Worm (Caenorhabditis elegans) whole organism, young adult: Measurements from ENCODE around the gene unc-78.
"Not testable (repeated sequence)": the region's sequence is repeated elsewhere in the genome, so short reads cannot be mapped to it uniquely, and the experiment has no call there.

Experiments used
- B0035.1 ChIP-seq: sonication (generic microtip); optimal IDR thresholded peaks from 2 replicates; lab custom pipeline; 2016; ENCODE audit warnings: missing genetic modification characterization, mild to moderate bottlenecking, missing compliant biosample characterization, missing genotype, missing genetic modification reagents
- F37B4.10 ChIP-seq: fragments of 200-800 bp; sonication (Bioruptor generic); IDR thresholded peaks from 2 replicates; pipeline ENCODE4 v1.3.6; 2022; ENCODE audit warnings: missing genetic modification characterization, missing compliant biosample characterization
- ekl-4 ChIP-seq: fragments of 200-800 bp; sonication (Bioruptor generic); IDR thresholded peaks from 2 replicates; pipeline ENCODE4 v1.3.6; 2022; ENCODE audit warnings: missing genetic modification reagents, missing genetic modification characterization, missing compliant biosample characterization
- him-1 ChIP-seq: sonication (generic microtip); optimal IDR thresholded peaks from 2 replicates; lab custom pipeline; 2016; ENCODE audit warnings: missing genotype, missing genetic modification reagents, missing genetic modification characterization, missing compliant biosample characterization
- hmg-20 ChIP-seq: fragments of 200-800 bp; sonication (Bioruptor generic); IDR thresholded peaks from 2 replicates; pipeline ENCODE4 v1.3.6; 2022; ENCODE audit warnings: missing genetic modification reagents, missing genetic modification characterization, missing compliant biosample characterization
- pha-4 ChIP-seq: fragments of 150-350 bp; sonication (generic microtip); optimal IDR thresholded peaks from 2 replicates; lab custom pipeline; 2014; ENCODE audit warnings: missing biosample characterization, missing genetic modification reagents, missing genetic modification characterization
- sea-2 ChIP-seq: fragments of 200-800 bp; sonication (Bioruptor generic); IDR thresholded peaks from 2 replicates; pipeline ENCODE4 v1.3.6; 2022; ENCODE audit warnings: missing genetic modification characterization, missing compliant biosample characterization

DNA sequence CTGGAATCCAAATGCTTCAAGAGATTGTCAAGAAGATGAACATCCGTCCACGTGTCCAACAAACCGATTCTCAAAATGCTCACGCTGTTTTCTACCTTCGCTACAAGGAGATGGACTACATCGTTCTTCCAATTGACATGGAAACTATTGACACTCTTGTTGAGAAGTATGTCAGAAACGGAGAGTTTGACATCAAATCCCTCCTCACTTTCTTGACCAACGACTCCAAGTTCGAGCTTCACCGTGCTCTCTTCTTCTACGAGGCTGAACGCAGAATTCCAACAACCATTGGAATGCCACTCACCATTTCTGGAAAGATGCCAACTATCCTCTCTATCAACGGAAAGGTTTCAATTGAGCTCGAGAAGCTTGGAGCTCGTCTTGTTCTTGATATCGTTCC is 5.6 kb downstream of the unc-78 start:
- TF ChIP-seq ekl-4 (GFP tag; lab: Robert Waterston, UW); F37B4.10 (GFP tag; lab: Robert Waterston, UW); B0035.1 (tag; lab: Kevin White, UChicago); hmg-20 (GFP tag; lab: Robert Waterston, UW); sea-2 (GFP tag; lab: Robert Waterston, UW); him-1 (tag; lab: Kevin White, UChicago); pha-4 (tag; lab: Kevin White, UChicago): not testable (repeated sequence)
